Worm (Caenorhabditis elegans): Measurements from ENCODE around the gene T24F1.4.

DNA sequence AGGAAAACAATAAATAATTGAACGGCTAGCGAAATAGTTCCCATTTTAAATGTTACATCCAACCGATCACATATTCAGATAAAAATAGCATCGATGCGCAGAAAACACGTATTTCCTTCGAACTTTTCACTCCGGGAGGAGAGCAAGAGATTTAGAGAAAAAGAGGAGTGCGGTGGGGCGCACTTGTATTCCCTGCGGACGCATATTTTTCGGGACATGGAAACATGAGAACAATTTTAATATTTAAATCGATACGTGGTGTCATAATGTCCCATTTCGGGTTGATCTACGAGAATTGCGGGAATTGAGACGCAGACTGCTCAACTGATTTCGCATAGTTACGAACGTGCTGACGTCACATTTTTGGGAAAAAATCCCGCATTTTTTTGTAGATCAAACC lies 20.6 kb downstream of the T24F1.4 start, which contains the start of gene C47G2.4:
- TF ChIP-seq dao-5 (tag; optimal IDR thresholded peaks at IDR 0.05): no peak
- peak; percentile 69 for TF ChIP-seq W03F9.2 (tag; optimal IDR thresholded peaks at IDR 0.05)

All from whole organism, L4/young adult.